Worm (Caenorhabditis elegans) whole organism, early embryonic: ENCODE data around the gene spp-27.

Experiments used
- B0310.2 ChIP-seq: sonication (generic microtip); optimal IDR thresholded peaks from 2 replicates; lab custom pipeline; 2016; ENCODE audit warnings: mild to moderate bottlenecking, missing genetic modification characterization, missing compliant biosample characterization
- F13C5.2 ChIP-seq: sonication (generic microtip); optimal IDR thresholded peaks from 2 replicates; lab custom pipeline; 2017; ENCODE audit warnings: mild to moderate bottlenecking, missing genetic modification characterization, inconsistent platforms, missing compliant biosample characterization
- aly-1 ChIP-seq: sonication (generic microtip); optimal IDR thresholded peaks from 2 replicates; lab custom pipeline; 2016; ENCODE audit warnings: missing genetic modification characterization, missing compliant biosample characterization
- ama-1 ChIP-seq: fragments of 150-350 bp; optimal IDR thresholded peaks from 2 replicates; lab custom pipeline; 2014
- ceh-13 ChIP-seq: fragments of 200-800 bp; sonication (Bioruptor generic); optimal IDR thresholded peaks from 2 replicates; lab custom pipeline; 2018; ENCODE audit warnings: mild to moderate bottlenecking, missing genetic modification characterization, missing compliant biosample characterization
- ceh-36 ChIP-seq: sonication (generic microtip); optimal IDR thresholded peaks from 2 replicates; lab custom pipeline; 2016; ENCODE audit warnings: missing genetic modification characterization, inconsistent platforms, missing compliant biosample characterization
- ets-7 ChIP-seq: sonication (generic microtip); optimal IDR thresholded peaks from 2 replicates; lab custom pipeline; 2016; ENCODE audit warnings: missing genotype, missing genetic modification characterization, missing compliant biosample characterization
- flt-1 ChIP-seq: fragments of 200-800 bp; sonication (Bioruptor generic); IDR thresholded peaks from 2 replicates; pipeline ENCODE4 v1.3.6; 2022; ENCODE audit warnings: missing genetic modification characterization, missing compliant biosample characterization
- hmbx-1 ChIP-seq: sonication (generic microtip); optimal IDR thresholded peaks from 2 replicates; lab custom pipeline; 2016; ENCODE audit warnings: mild to moderate bottlenecking, missing genetic modification characterization, missing compliant biosample characterization
- hmg-4 ChIP-seq: fragments of 200-800 bp; sonication (Bioruptor generic); optimal IDR thresholded peaks from 2 replicates; lab custom pipeline; 2018; ENCODE audit warnings: mild to moderate bottlenecking, missing genetic modification characterization, missing compliant biosample characterization
- hnd-1 ChIP-seq: sonication (generic microtip); optimal IDR thresholded peaks from 2 replicates; lab custom pipeline; 2016; ENCODE audit warnings: missing genetic modification characterization, missing compliant biosample characterization
- pes-1 ChIP-seq: fragments of 200-800 bp; sonication (Bioruptor generic); IDR thresholded peaks from 2 replicates; pipeline ENCODE4 v1.3.6; 2022; ENCODE audit warnings: missing genetic modification reagents, missing genetic modification characterization, missing compliant biosample characterization
- scrt-1 ChIP-seq: fragments of 200-800 bp; sonication (Bioruptor generic); IDR thresholded peaks from 2 replicates; pipeline ENCODE4 v1.3.6; 2022; ENCODE audit warnings: missing genetic modification characterization, missing compliant biosample characterization
- sea-1 ChIP-seq: fragments of 200-800 bp; sonication (Bioruptor generic); conservative IDR thresholded peaks from 2 replicates; pipeline ENCODE4 v1.3.6; 2022; ENCODE audit warnings: missing genetic modification characterization, missing compliant biosample characterization
- tbx-11 ChIP-seq: fragments of 200-800 bp; sonication (Bioruptor generic); IDR thresholded peaks from 2 replicates; pipeline ENCODE4 v1.3.6; 2022; ENCODE audit warnings: missing genetic modification characterization, missing compliant biosample characterization
- tbx-37 ChIP-seq: fragments of 200-800 bp; sonication (Bioruptor generic); conservative IDR thresholded peaks from 2 replicates; pipeline ENCODE4 v1.3.6; 2022; ENCODE audit warnings: missing genetic modification reagents, missing genetic modification characterization, missing compliant biosample characterization
- tra-4 ChIP-seq: sonication (generic microtip); optimal IDR thresholded peaks from 2 replicates; lab custom pipeline; 2017; ENCODE audit warnings: missing genetic modification characterization, missing compliant biosample characterization

The spp-27 gene

ce11 chrV:6544999-6545398, 11.9 kb downstream of the spp-27 start:
- peak; percentile 35 for TF ChIP-seq hmg-4 (GFP tag; lab: Kevin White, UChicago)
- TF ChIP-seq sea-1 (GFP tag; lab: Robert Waterston, UW): no peak
- TF ChIP-seq flt-1 (GFP tag; lab: Robert Waterston, UW): no peak

DNA sequence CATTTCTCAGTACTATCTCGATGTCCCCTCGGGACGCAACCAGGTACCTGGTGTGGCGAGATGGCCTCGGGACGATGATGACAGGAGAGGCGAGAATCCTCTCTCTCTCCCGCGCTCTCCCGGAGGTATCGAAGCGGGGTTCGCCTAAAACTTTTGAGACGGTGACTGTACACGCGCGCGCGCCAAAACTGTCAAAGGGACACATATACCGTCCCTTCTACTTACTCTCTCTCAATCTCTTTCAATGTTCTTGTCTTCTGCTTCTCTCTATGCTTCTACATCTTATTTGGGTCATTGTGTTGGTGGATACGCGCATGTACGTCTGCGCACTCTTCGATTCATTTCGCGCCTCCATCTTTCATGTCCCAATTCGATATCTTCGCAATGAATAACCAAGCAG, 15.1 kb downstream of the spp-27 start:
- TF ChIP-seq hmg-4 (GFP tag; lab: Kevin White, UChicago) (peak; percentile 11), hnd-1 (tag; lab: Kevin White, UChicago) (no peak), sea-1 (GFP tag; lab: Robert Waterston, UW) (no peak)

DNA sequence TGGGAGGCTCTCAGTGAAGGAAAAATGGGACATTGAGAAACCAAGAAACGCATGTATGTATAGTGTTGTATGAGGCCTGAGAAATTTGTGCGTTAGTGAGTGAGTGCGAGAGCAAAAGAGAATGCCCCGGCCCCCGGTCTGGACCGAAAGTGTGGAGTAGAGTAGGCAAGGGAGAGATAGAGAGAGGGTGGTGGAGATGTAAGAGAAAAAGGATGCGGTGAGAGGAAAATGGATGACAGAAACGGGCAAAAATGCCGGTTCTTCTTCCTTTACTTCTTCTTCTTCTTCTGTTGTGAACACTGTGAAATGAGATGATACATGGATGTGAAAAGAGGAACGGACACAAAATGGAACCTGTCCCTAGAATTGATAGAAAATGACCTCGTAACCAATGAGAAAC, 18.6 kb downstream of the spp-27 start:
- TF ChIP-seq hmg-4 (GFP tag; lab: Kevin White, UChicago): peak; percentile 17
- TF ChIP-seq pes-1 (GFP tag; lab: Robert Waterston, UW): no peak
- TF ChIP-seq aly-1 (tag; lab: Kevin White, UChicago): peak; percentile 5

DNA sequence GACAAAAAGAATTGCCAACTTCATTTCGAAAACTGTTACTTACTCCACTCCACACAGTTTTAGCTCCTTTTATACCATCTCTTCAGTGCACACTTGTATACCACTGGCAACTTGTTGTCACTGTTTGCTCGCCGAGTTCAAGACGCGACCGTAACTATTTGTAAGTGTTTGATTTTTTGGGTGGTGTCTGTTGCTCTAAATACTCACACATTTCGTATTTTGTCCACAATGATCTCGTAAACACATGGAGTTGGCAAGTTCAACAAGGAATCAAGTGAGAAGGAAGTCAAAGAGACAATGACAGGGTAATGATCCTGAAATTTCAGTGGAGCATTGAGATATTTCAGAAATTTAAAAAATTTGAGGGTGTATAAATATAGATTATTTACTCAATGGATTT, 23.9 kb downstream of the spp-27 start, which contains the start of gene hpo-26:
Gene hpo-26, minus strand, starts transcription at position 31 of the 400 bp plus-strand sequence.
- TF ChIP-seq ceh-13 (no peak), ets-7 (tag; lab: Kevin White, UChicago) (no peak), scrt-1 (GFP tag; lab: Robert Waterston, UW) (no peak), B0310.2 (no peak)

DNA sequence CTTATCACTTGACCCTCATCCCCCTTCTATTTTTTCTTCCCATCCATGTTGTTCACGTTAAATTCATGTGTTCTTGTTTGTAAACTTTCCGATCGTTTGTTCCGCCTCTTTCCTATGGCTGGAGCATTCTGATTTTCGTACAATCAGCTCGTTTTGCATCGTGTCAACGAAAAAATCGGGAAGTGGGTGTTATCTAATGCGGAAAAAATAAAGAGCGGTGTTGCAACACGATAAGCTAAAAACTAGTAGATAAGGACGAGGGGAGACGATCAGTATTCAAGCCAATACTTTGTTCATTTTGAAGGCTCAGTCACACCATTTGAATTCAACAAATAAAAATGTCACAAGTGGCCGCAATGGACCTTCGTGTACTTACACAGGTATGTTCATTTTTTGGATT, 32.2 kb downstream of the spp-27 start, which contains the start of gene acs-1:
Gene acs-1, plus strand, starts transcription at position 233 of the 400 bp plus-strand sequence.
- TF ChIP-seq sea-1 (GFP tag; lab: Robert Waterston, UW): no peak
- TF ChIP-seq tbx-11 (GFP tag; lab: Robert Waterston, UW): no peak
- TF ChIP-seq hmg-4 (GFP tag; lab: Kevin White, UChicago): no peak

- TF ChIP-seq aly-1 (tag; lab: Kevin White, UChicago) (no peak), B0310.2 (no peak), ceh-13 (no peak), flt-1 (GFP tag; lab: Robert Waterston, UW) (no peak), scrt-1 (GFP tag; lab: Robert Waterston, UW) (no peak), sea-1 (GFP tag; lab: Robert Waterston, UW) (no peak)
These were observed 33.9 kb downstream of the spp-27 start for ce11 chrV:6522879-6523497.

DNA sequence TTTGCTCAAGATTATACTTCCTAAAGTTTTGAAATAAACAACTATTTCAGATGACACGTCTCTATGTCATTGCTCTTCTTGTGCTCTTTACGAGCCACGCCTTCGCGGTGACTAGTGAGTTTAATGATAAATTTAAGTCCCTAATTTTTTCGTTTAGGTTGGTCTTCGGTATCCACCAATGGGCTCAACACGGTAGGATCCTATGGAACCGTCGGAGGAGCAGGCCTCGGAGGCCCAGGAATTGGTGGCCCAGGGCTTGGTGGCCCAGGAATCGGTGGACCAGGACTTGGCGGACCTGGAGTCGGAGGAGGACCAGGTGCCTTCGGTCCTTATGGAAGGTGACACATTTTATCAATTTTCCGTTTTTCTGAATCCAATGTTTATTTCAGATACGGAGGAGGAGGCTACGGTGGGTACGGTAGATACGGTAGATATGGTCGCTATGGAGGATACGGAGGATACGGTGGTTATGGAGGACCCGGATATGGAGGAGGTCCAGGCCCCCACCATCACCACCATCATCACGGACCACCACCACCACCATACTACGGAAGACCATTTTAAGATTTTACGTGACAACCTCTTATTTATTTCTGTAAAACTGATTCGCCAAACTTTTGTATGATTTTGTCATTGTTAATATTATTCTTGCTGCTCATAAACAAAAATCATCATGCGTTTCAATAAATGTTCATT, 36.4 kb downstream of the spp-27 start, which contains the start of the genes F46E10.2 and F46E10.18:
Gene F46E10.2, plus strand, starts transcription at position 51 of the 696 bp plus-strand sequence.
Gene F46E10.18, plus strand, starts transcription at position 646 of the 696 bp plus-strand sequence.
- no peak for TF ChIP-seq hmg-4 (GFP tag; lab: Kevin White, UChicago)

- no peak for TF ChIP-seq scrt-1 (GFP tag; lab: Robert Waterston, UW)
- no peak for TF ChIP-seq tra-4 (tag; lab: Kevin White, UChicago)
- no peak for TF ChIP-seq B0310.2
- no peak for TF ChIP-seq ceh-13
- TF ChIP-seq aly-1 (tag; lab: Kevin White, UChicago): no peak
- no peak for TF ChIP-seq tbx-11 (GFP tag; lab: Robert Waterston, UW)
- TF ChIP-seq hmg-4 (GFP tag; lab: Kevin White, UChicago): no peak
- no peak for TF ChIP-seq ets-7 (tag; lab: Kevin White, UChicago)
- no peak for TF ChIP-seq ama-1 (lab: Kevin White, UChicago)
- TF ChIP-seq hnd-1 (tag; lab: Kevin White, UChicago): no peak
- TF ChIP-seq ceh-36 (tag; lab: Kevin White, UChicago): no peak
- TF ChIP-seq flt-1 (GFP tag; lab: Robert Waterston, UW): no peak
- TF ChIP-seq pes-1 (GFP tag; lab: Robert Waterston, UW): no peak
- no peak for TF ChIP-seq F13C5.2
- no peak for TF ChIP-seq hmbx-1 (tag; lab: Kevin White, UChicago)
These were observed 38.8 kb downstream of the spp-27 start, which contains the start of gene F46E10.3 for ce11 chrV:6518225-6518396. TSS of gene F46E10.3 (plus strand) at chrV:6518297.

- TF ChIP-seq ceh-13 (no peak), ama-1 (lab: Kevin White, UChicago) (no peak), tra-4 (tag; lab: Kevin White, UChicago) (no peak), hmbx-1 (tag; lab: Kevin White, UChicago) (no peak), scrt-1 (GFP tag; lab: Robert Waterston, UW) (no peak), ets-7 (tag; lab: Kevin White, UChicago) (no peak), tbx-37 (GFP tag; lab: Robert Waterston, UW) (no peak), aly-1 (tag; lab: Kevin White, UChicago) (no peak), sea-1 (GFP tag; lab: Robert Waterston, UW) (no peak), F13C5.2 (no peak), hnd-1 (tag; lab: Kevin White, UChicago) (no peak), B0310.2 (no peak), hmg-4 (GFP tag; lab: Kevin White, UChicago) (no peak)
These were observed 39.4 kb downstream of the spp-27 start for ce11 chrV:6517305-6518224.
